Worm (Caenorhabditis elegans) whole organism, young adult: ENCODE results near the gene nlp-21.

Experiments used
- B0019.2 ChIP-seq: fragments of 200-800 bp; sonication (Bioruptor generic); conservative IDR thresholded peaks from 2 replicates; pipeline ENCODE4 v1.3.6; 2022; ENCODE audit warnings: missing genetic modification reagents, missing genetic modification characterization, missing compliant biosample characterization
- B0035.1 ChIP-seq: sonication (generic microtip); optimal IDR thresholded peaks from 2 replicates; lab custom pipeline; 2016; ENCODE audit warnings: missing genetic modification characterization, mild to moderate bottlenecking, missing compliant biosample characterization, missing genotype, missing genetic modification reagents
- B0261.1 ChIP-seq: sonication (generic microtip); optimal IDR thresholded peaks from 2 replicates; lab custom pipeline; 2016; ENCODE audit warnings: mild to moderate bottlenecking, missing genetic modification characterization, moderate library complexity, missing compliant biosample characterization
- B0336.3 ChIP-seq: fragments of 200-800 bp; sonication (Bioruptor generic); IDR thresholded peaks from 2 replicates; pipeline ENCODE4 v1.3.6; 2022; ENCODE audit warnings: missing genetic modification characterization, missing compliant biosample characterization
- D2030.7 ChIP-seq: fragments of 200-800 bp; sonication (Bioruptor generic); IDR thresholded peaks from 2 replicates; pipeline ENCODE4 v1.3.6; 2022; ENCODE audit warnings: missing genetic modification reagents, missing genetic modification characterization, missing compliant biosample characterization
- F23B12.7 ChIP-seq: sonication (generic microtip); optimal IDR thresholded peaks from 2 replicates; lab custom pipeline; 2017; ENCODE audit warnings: missing genetic modification characterization, mild to moderate bottlenecking, missing compliant biosample characterization, antibody characterized with exemption, moderate library complexity; ENCODE audit not compliant: insufficient read depth
- F33H1.4 ChIP-seq: fragments of 200-800 bp; sonication (Bioruptor generic); IDR thresholded peaks from 2 replicates; pipeline ENCODE4 v1.3.6; 2022; ENCODE audit warnings: missing genetic modification reagents, missing genetic modification characterization, missing compliant biosample characterization
- F52B5.7 ChIP-seq: sonication (generic microtip); optimal IDR thresholded peaks from 2 replicates; lab custom pipeline; 2016; ENCODE audit warnings: mild to moderate bottlenecking, missing genetic modification characterization, missing compliant biosample characterization
- F55B11.4 ChIP-seq: sonication (generic microtip); optimal IDR thresholded peaks from 2 replicates; lab custom pipeline; 2016; ENCODE audit warnings: missing compliant biosample characterization, missing genetic modification characterization, borderline replicate concordance; ENCODE audit not compliant: insufficient read depth
- F57C9.4 ChIP-seq: sonication (generic microtip); optimal IDR thresholded peaks from 2 replicates; lab custom pipeline; 2017; ENCODE audit warnings: mild to moderate bottlenecking, missing genetic modification characterization, missing compliant biosample characterization
- T07F8.4 ChIP-seq: sonication (generic microtip); optimal IDR thresholded peaks from 2 replicates; lab custom pipeline; 2016; ENCODE audit warnings: mild to moderate bottlenecking, missing genetic modification characterization, moderate library complexity, missing compliant biosample characterization
- Y53F4B.3 ChIP-seq: fragments of 200-800 bp; sonication (Bioruptor generic); IDR thresholded peaks from 2 replicates; pipeline ENCODE4 v1.3.6; 2022; ENCODE audit warnings: missing genetic modification reagents, missing genetic modification characterization, missing compliant biosample characterization
- Y56A3A.18 ChIP-seq: fragments of 200-800 bp; sonication (Bioruptor generic); IDR thresholded peaks from 2 replicates; pipeline ENCODE4 v1.3.6; 2022; ENCODE audit warnings: missing genetic modification reagents, missing genetic modification characterization, missing compliant biosample characterization
- Y67H2A.10 ChIP-seq: fragments of 200-800 bp; sonication (Bioruptor generic); conservative IDR thresholded peaks from 2 replicates; pipeline ENCODE4 v1.3.6; 2022; ENCODE audit warnings: missing genetic modification reagents, missing genetic modification characterization, missing compliant biosample characterization
- Y79H2A.3 ChIP-seq: fragments of 200-800 bp; sonication (Bioruptor generic); conservative IDR thresholded peaks from 2 replicates; pipeline ENCODE4 v1.3.6; 2022; ENCODE audit warnings: missing genetic modification reagents, missing genetic modification characterization, missing compliant biosample characterization
- Y95B8A.8 ChIP-seq: fragments of 200-800 bp; sonication (Bioruptor generic); IDR thresholded peaks from 2 replicates; pipeline ENCODE4 v1.3.6; 2022; ENCODE audit warnings: missing genetic modification reagents, missing genetic modification characterization, missing compliant biosample characterization
- ZK185.1 ChIP-seq: sonication (generic microtip); optimal IDR thresholded peaks from 2 replicates; lab custom pipeline; 2016; ENCODE audit warnings: mild to moderate bottlenecking, missing genetic modification characterization, missing compliant biosample characterization; ENCODE audit not compliant: poor library complexity, severe bottlenecking
- aptf-2 ChIP-seq: fragments of 200-800 bp; sonication (Bioruptor generic); conservative IDR thresholded peaks from 2 replicates; pipeline ENCODE4 v1.3.6; 2022; ENCODE audit warnings: missing genetic modification reagents, missing genetic modification characterization, missing compliant biosample characterization
- attf-6 ChIP-seq: fragments of 200-800 bp; sonication (Bioruptor generic); IDR thresholded peaks from 2 replicates; pipeline ENCODE4 v1.3.6; 2022; ENCODE audit warnings: missing genetic modification reagents, missing genetic modification characterization, missing compliant biosample characterization
- bed-2 ChIP-seq: fragments of 200-800 bp; sonication (Bioruptor generic); IDR thresholded peaks from 2 replicates; pipeline ENCODE4 v1.3.6; 2022; ENCODE audit warnings: missing genetic modification reagents, missing genetic modification characterization, missing compliant biosample characterization
- cebp-2 ChIP-seq: fragments of 200-800 bp; sonication (Bioruptor generic); IDR thresholded peaks from 2 replicates; pipeline ENCODE4 v1.3.6; 2022; ENCODE audit warnings: missing genetic modification characterization, missing compliant biosample characterization
- ceh-100 ChIP-seq: fragments of 200-800 bp; sonication (Bioruptor generic); IDR thresholded peaks from 2 replicates; pipeline ENCODE4 v1.3.6; 2022; ENCODE audit warnings: missing genetic modification reagents, missing genetic modification characterization, missing compliant biosample characterization
- ceh-27 ChIP-seq: fragments of 200-800 bp; sonication (Bioruptor generic); optimal IDR thresholded peaks from 2 replicates; lab custom pipeline; 2018; ENCODE audit warnings: mild to moderate bottlenecking, missing genetic modification characterization, moderate library complexity, missing compliant biosample characterization
- ceh-91 ChIP-seq: fragments of 200-800 bp; sonication (Bioruptor generic); IDR thresholded peaks from 2 replicates; pipeline ENCODE4 v1.3.6; 2022; ENCODE audit warnings: missing genetic modification reagents, missing genetic modification characterization, missing compliant biosample characterization
- efl-1 ChIP-seq: fragments of 150-350 bp; optimal IDR thresholded peaks from 2 replicates; lab custom pipeline; 2014; ENCODE audit warnings: missing biosample characterization, missing genetic modification reagents, missing genetic modification characterization
- ekl-4 ChIP-seq: fragments of 200-800 bp; sonication (Bioruptor generic); IDR thresholded peaks from 2 replicates; pipeline ENCODE4 v1.3.6; 2022; ENCODE audit warnings: missing genetic modification reagents, missing genetic modification characterization, missing compliant biosample characterization
- hlh-12 ChIP-seq: sonication (generic microtip); optimal IDR thresholded peaks from 2 replicates; lab custom pipeline; 2016; ENCODE audit warnings: missing genetic modification characterization, missing compliant biosample characterization
- hmg-1.2 ChIP-seq: fragments of 200-800 bp; sonication (Bioruptor generic); IDR thresholded peaks from 2 replicates; pipeline ENCODE4 v1.3.6; 2022; ENCODE audit warnings: missing genetic modification reagents, missing genetic modification characterization, missing compliant biosample characterization
- lsl-1 ChIP-seq: fragments of 200-800 bp; sonication (Bioruptor generic); optimal IDR thresholded peaks from 2 replicates; lab custom pipeline; 2018; ENCODE audit warnings: mild to moderate bottlenecking, missing genetic modification characterization, moderate library complexity, missing compliant biosample characterization
- madf-6 ChIP-seq: fragments of 200-800 bp; sonication (Bioruptor generic); IDR thresholded peaks from 2 replicates; pipeline ENCODE4 v1.3.6; 2022; ENCODE audit warnings: missing genetic modification reagents, missing genetic modification characterization, missing compliant biosample characterization
- mcd-1 ChIP-seq: fragments of 200-800 bp; sonication (Bioruptor generic); IDR thresholded peaks from 2 replicates; pipeline ENCODE4 v1.3.6; 2022; ENCODE audit warnings: missing genetic modification reagents, missing genetic modification characterization, missing compliant biosample characterization
- mes-4 ChIP-seq: sonication (generic microtip); optimal IDR thresholded peaks from 2 replicates; lab custom pipeline; 2016; ENCODE audit warnings: missing genotype, missing genetic modification characterization, missing compliant biosample characterization
- nfyb-1 ChIP-seq: fragments of 200-800 bp; sonication (Bioruptor generic); IDR thresholded peaks from 2 replicates; pipeline ENCODE4 v1.3.6; 2022; ENCODE audit warnings: missing genetic modification reagents, missing genetic modification characterization, missing compliant biosample characterization
- nhr-120 ChIP-seq: fragments of 200-800 bp; sonication (Bioruptor generic); IDR thresholded peaks from 2 replicates; pipeline ENCODE4 v1.3.6; 2022; ENCODE audit warnings: missing genetic modification characterization, missing compliant biosample characterization
- nhr-27 ChIP-seq: fragments of 200-800 bp; sonication (Bioruptor generic); optimal IDR thresholded peaks from 2 replicates; lab custom pipeline; 2018; ENCODE audit warnings: mild to moderate bottlenecking, missing genetic modification characterization, moderate library complexity, missing compliant biosample characterization
- pbrm-1 ChIP-seq: fragments of 200-800 bp; sonication (Bioruptor generic); IDR thresholded peaks from 2 replicates; pipeline ENCODE4 v1.3.6; 2022; ENCODE audit warnings: missing genetic modification reagents, missing genetic modification characterization, missing compliant biosample characterization
- rcor-1 ChIP-seq: fragments of 200-800 bp; sonication (Bioruptor generic); IDR thresholded peaks from 2 replicates; pipeline ENCODE4 v1.3.6; 2022; ENCODE audit warnings: missing genetic modification reagents, missing genetic modification characterization, missing compliant biosample characterization
- repo-1 ChIP-seq: sonication (generic microtip); optimal IDR thresholded peaks from 2 replicates; lab custom pipeline; 2017; ENCODE audit warnings: mild to moderate bottlenecking, missing genetic modification characterization, missing compliant biosample characterization
- sdz-38 ChIP-seq: sonication (generic microtip); optimal IDR thresholded peaks from 2 replicates; lab custom pipeline; 2016; ENCODE audit warnings: missing genotype, missing genetic modification characterization, missing compliant biosample characterization
- sea-2 ChIP-seq: fragments of 200-800 bp; sonication (Bioruptor generic); IDR thresholded peaks from 2 replicates; pipeline ENCODE4 v1.3.6; 2022; ENCODE audit warnings: missing genetic modification characterization, missing compliant biosample characterization
- snpc-1.3 ChIP-seq: sonication (generic microtip); optimal IDR thresholded peaks from 2 replicates; lab custom pipeline; 2017; ENCODE audit warnings: missing genetic modification characterization, mild to moderate bottlenecking, missing compliant biosample characterization, antibody characterized with exemption, moderate library complexity, missing genotype, missing genetic modification reagents; ENCODE audit not compliant: insufficient read depth
- snpc-4 ChIP-seq, 5 experiments: fragments of 150-350 bp in 1 of 5; sonication (generic microtip) in 4 of 5; optimal IDR thresholded peaks; 2 replicates each; lab custom pipeline; 2014 to 2018; ENCODE audit warnings: missing genetic modification characterization in 5 of 5, missing biosample characterization in 3 of 5, antibody characterized with exemption in 2 of 5, mild to moderate bottlenecking in 2 of 5, missing compliant biosample characterization in 2 of 5, missing genotype in 2 of 5, moderate library complexity in 2 of 5, missing genetic modification reagents in 1 of 5
- somi-1 ChIP-seq: fragments of 200-800 bp; sonication (Bioruptor generic); optimal IDR thresholded peaks from 2 replicates; lab custom pipeline; 2018; ENCODE audit warnings: mild to moderate bottlenecking, missing genetic modification characterization, missing compliant biosample characterization
- tlf-1 ChIP-seq: fragments of 200-800 bp; sonication (Bioruptor generic); optimal IDR thresholded peaks from 2 replicates; lab custom pipeline; 2018; ENCODE audit warnings: mild to moderate bottlenecking, missing genetic modification characterization, missing compliant biosample characterization
- unc-62 ChIP-seq: fragments of 150-350 bp; optimal IDR thresholded peaks from 2 replicates; lab custom pipeline; 2014; ENCODE audit warnings: missing biosample characterization, missing genetic modification reagents, missing genetic modification characterization
- zfh-2 ChIP-seq: fragments of 200-800 bp; sonication (Bioruptor generic); conservative IDR thresholded peaks from 2 replicates; pipeline ENCODE4 v1.3.6; 2022; ENCODE audit warnings: missing genetic modification reagents, missing genetic modification characterization, missing compliant biosample characterization
- ztf-6 ChIP-seq: fragments of 200-800 bp; sonication (Bioruptor generic); IDR thresholded peaks from 2 replicates; pipeline ENCODE4 v1.3.6; 2022; ENCODE audit warnings: missing genetic modification reagents, missing genetic modification characterization, missing compliant biosample characterization

nlp-21 gene

ce11 chrIII:11371236-11371635 is 21.8 kb downstream of the nlp-21 start:
- TF ChIP-seq nhr-120 (GFP tag; lab: Robert Waterston, UW) (no peak), hlh-12 (tag; lab: Kevin White, UChicago) (peak; percentile 21), pbrm-1 (peak; percentile 56; the same call in 1 of the 2 replicates), T07F8.4 (peak; percentile 33), ztf-6 (GFP tag; lab: Robert Waterston, UW) (no peak), rcor-1 (peak; percentile 72), ZK185.1 (tag; lab: Kevin White, UChicago) (no peak), ekl-4 (peak; percentile 83), sdz-38 (tag; lab: Kevin White, UChicago) (no peak), B0261.1 (peak; percentile 87), mes-4 (peak; percentile 24), lsl-1 (GFP tag; lab: Kevin White, UChicago) (peak; percentile 54), nhr-27 (no peak), Y79H2A.3 (GFP tag; lab: Robert Waterston, UW) (no peak), bed-2 (no peak), somi-1 (peak; percentile 47), Y56A3A.18 (GFP tag; lab: Robert Waterston, UW) (peak; percentile 72; the same call in 1 of the 2 replicates), zfh-2 (GFP tag; lab: Robert Waterston, UW) (peak; percentile 58), D2030.7 (peak; percentile 51; the same call in 1 of the 2 replicates), sea-2 (GFP tag; lab: Robert Waterston, UW) (no peak), hmg-1.2 (GFP tag; lab: Robert Waterston, UW) (peak; percentile 77), cebp-2 (GFP tag; lab: Robert Waterston, UW) (no peak; the same call in 1 of the 2 replicates), ceh-100 (GFP tag; lab: Robert Waterston, UW) (peak; percentile 71), mcd-1 (GFP tag; lab: Robert Waterston, UW) (peak; percentile 56), B0019.2 (no peak), ceh-91 (GFP tag; lab: Robert Waterston, UW) (no peak), Y53F4B.3 (GFP tag; lab: Robert Waterston, UW) (0 out of 2 replicates have a peak, but pooled peaks have one; percentile 26), attf-6 (GFP tag; lab: Robert Waterston, UW) (0 out of 2 replicates have a peak, but pooled peaks have one; percentile 53), efl-1 (peak; percentile 9), B0336.3 (GFP tag; lab: Robert Waterston, UW) (peak; percentile 71; the same call in 1 of the 2 replicates), aptf-2 (no peak), unc-62 (GFP tag; lab: Kevin White, UChicago) (no peak), nfyb-1 (GFP tag; lab: Robert Waterston, UW) (peak; percentile 90), ceh-27 (peak; percentile 75), Y67H2A.10 (no peak), F52B5.7 (tag; lab: Kevin White, UChicago) (peak; percentile 84), snpc-4 (GFP tag; optimal IDR thresholded peaks at IDR 0.05; lab: Kevin White, UChicago) (peak; percentile 22), snpc-4 (tag; optimal IDR thresholded peaks at IDR 0.05; lab: Kevin White, UChicago) (peak; percentile 23 to 80 (median 66)), tlf-1 (peak; percentile 23), snpc-1.3 (tag; lab: Kevin White, UChicago) (peak; percentile 55), F57C9.4 (tag; lab: Kevin White, UChicago) (peak; percentile 27), F33H1.4 (GFP tag; lab: Robert Waterston, UW) (peak; percentile 43), F55B11.4 (no peak), repo-1 (tag; lab: Kevin White, UChicago) (peak; percentile 58), Y95B8A.8 (GFP tag; lab: Robert Waterston, UW) (no peak), B0035.1 (peak; percentile 44), madf-6 (GFP tag; lab: Robert Waterston, UW) (peak; percentile 68), F23B12.7 (tag; lab: Kevin White, UChicago) (peak; percentile 82)
